Worm (Caenorhabditis elegans): Measurements from ENCODE around the gene sdf-9.

Gene sdf-9

DNA sequence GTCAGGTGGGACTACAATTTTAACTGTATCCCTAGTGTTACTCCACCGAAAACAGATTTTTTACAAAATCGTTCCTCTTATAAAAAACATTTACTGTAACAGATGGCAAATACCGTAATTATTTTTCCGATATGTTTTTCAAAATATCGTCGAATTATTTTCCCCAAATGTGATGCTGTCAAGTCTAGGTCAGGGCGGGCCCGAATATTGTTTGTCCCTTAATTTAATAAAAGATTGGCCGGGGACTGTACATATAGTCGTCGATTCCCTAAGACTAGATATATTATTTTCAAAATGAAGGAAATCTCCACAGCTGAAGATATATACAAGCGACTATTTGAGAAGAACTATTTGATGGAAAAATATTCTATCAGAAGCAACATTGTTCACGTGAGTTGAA, at the start of gene sdf-9:
Gene sdf-9 (plus strand): TSS at position 301 of the 400 bp plus-strand sequence.
- TF ChIP-seq hmg-4 (GFP tag; optimal IDR thresholded peaks at IDR 0.05) (no peak), hnd-1 (tag; optimal IDR thresholded peaks at IDR 0.05) (no peak), sea-1 (GFP tag; conservative IDR thresholded peaks at IDR 0.05) (no peak), ceh-36 (tag; optimal IDR thresholded peaks at IDR 0.05) (no peak)

- TF ChIP-seq tbx-37 (GFP tag; conservative IDR thresholded peaks at IDR 0.05) = no peak
Observed at ce11 chrV:20749098-20749497, 48.9 kb upstream of the sdf-9 start.

DNA sequence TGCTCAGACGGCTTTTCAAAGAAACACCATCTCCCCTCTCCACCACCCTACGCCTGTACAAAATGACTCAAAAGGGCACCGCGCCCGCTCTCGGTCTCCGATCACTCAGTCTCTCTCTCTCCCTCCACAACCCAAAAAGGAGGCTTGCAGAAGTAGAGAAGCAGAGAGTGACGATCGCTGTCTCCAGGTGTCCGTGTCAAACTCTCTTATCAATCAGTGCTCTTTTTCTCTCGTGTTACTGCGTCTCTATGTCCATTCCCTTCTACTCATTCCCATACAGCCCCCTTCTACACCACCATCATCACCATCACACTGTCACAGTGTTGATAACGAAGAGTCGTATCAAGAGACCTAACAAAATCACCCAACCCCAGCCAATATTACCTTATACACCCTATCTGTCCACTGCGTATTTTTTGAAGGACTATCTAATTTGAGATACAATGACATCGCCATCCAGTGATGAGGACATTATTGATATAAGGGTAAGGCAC, 45.4 kb upstream of the sdf-9 start, which contains the start of gene pha-4:
Gene pha-4 (plus strand): TSS at position 444 of the 494 bp plus-strand sequence.
- TF ChIP-seq tbx-11 (GFP tag; IDR thresholded peaks at IDR 0.05) (no peak), ceh-13 (GFP tag; optimal IDR thresholded peaks at IDR 0.05) (no peak), tbx-37 (GFP tag; conservative IDR thresholded peaks at IDR 0.05) (no peak), B0310.2 (tag; optimal IDR thresholded peaks at IDR 0.05) (no peak), ceh-36 (tag; optimal IDR thresholded peaks at IDR 0.05) (no peak), ets-7 (tag; optimal IDR thresholded peaks at IDR 0.05) (no peak), scrt-1 (GFP tag; IDR thresholded peaks at IDR 0.05) (no peak), sea-1 (GFP tag; conservative IDR thresholded peaks at IDR 0.05) (no peak), F13C5.2 (tag; optimal IDR thresholded peaks at IDR 0.05) (no peak), flt-1 (GFP tag; IDR thresholded peaks at IDR 0.05) (no peak), hmg-4 (GFP tag; optimal IDR thresholded peaks at IDR 0.05) (no peak), aly-1 (tag; optimal IDR thresholded peaks at IDR 0.05) (no peak)

- TF ChIP-seq F13C5.2 (tag; optimal IDR thresholded peaks at IDR 0.05) = no peak
- no peak for TF ChIP-seq hmg-4 (GFP tag; optimal IDR thresholded peaks at IDR 0.05)
- no peak for TF ChIP-seq tbx-37 (GFP tag; conservative IDR thresholded peaks at IDR 0.05)
Observed at ce11 chrV:20753838-20754503, 44.0 kb upstream of the sdf-9 start.

- TF ChIP-seq tra-4 (tag; optimal IDR thresholded peaks at IDR 0.05) (no peak), ceh-36 (tag; optimal IDR thresholded peaks at IDR 0.05) (no peak), scrt-1 (GFP tag; IDR thresholded peaks at IDR 0.05) (no peak), tbx-11 (GFP tag; IDR thresholded peaks at IDR 0.05) (no peak)
Observed at ce11 chrV:20755494-20755893, 42.5 kb upstream of the sdf-9 start.

DNA sequence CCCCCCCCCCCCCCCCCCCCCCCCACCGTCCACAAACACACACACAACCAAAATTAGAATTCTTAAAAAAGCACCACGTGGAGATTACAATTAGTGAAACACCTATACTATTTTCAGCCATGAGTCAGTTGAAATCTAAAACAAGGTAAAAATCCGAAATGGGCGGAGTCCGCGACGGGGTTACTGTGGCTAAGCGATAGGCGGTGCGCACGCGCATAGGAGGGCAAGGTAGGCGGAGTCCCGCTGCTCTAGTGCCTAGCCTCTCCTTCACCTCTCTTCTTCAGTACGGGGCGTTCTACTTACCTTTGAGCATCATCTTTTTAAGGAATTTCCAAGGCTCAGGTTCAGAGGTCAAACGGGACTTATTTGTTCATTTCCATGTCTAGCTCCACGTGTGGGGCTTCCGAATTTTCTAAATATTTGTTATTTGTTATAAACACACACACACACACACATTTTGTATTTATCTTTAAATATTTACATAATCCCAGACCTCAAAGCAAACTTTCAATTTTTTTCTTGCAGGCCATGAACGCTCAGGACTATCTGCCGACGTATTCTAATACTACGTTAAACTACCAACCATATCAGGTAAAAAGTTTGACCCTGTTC, 41.5 kb upstream of the sdf-9 start:
- TF ChIP-seq flt-1 (GFP tag; IDR thresholded peaks at IDR 0.05) (no peak), sea-1 (GFP tag; conservative IDR thresholded peaks at IDR 0.05) (no peak), ceh-36 (tag; optimal IDR thresholded peaks at IDR 0.05) (no peak), hmbx-1 (tag; optimal IDR thresholded peaks at IDR 0.05) (no peak), aly-1 (tag; optimal IDR thresholded peaks at IDR 0.05) (no peak), scrt-1 (GFP tag; IDR thresholded peaks at IDR 0.05) (no peak)

DNA sequence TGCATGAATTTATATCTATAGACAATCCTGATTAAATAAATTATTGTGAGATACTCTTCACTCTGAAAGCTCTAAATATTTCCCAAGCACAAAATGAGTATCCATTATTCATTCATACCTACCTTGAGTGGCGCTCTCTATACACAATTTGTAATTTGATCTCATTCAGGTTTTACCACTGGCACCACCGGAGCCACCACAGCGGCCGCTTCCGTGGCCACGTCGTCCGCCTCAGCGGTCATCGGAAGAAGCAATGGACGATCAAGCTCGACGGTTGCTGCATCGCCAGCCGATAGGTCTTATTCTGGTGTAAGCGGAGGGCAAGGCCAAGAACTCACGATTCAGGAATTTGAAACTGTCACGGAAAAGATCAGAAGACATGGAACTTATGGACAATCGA, 40.8 kb upstream of the sdf-9 start:
- TF ChIP-seq F13C5.2 (tag; optimal IDR thresholded peaks at IDR 0.05) (no peak), sea-1 (GFP tag; conservative IDR thresholded peaks at IDR 0.05) (no peak), ets-7 (tag; optimal IDR thresholded peaks at IDR 0.05) (no peak), aly-1 (tag; optimal IDR thresholded peaks at IDR 0.05) (no peak), ceh-36 (tag; optimal IDR thresholded peaks at IDR 0.05) (no peak), scrt-1 (GFP tag; IDR thresholded peaks at IDR 0.05) (no peak), pes-1 (GFP tag; IDR thresholded peaks at IDR 0.05) (no peak), ama-1 (optimal IDR thresholded peaks at IDR 0.05) (no peak), hnd-1 (tag; optimal IDR thresholded peaks at IDR 0.05) (no peak), hmbx-1 (tag; optimal IDR thresholded peaks at IDR 0.05) (no peak), tra-4 (tag; optimal IDR thresholded peaks at IDR 0.05) (no peak)

ce11 chrV:20758106-20758505, 39.9 kb upstream of the sdf-9 start:
- TF ChIP-seq pes-1 (GFP tag; IDR thresholded peaks at IDR 0.05) (no peak), aly-1 (tag; optimal IDR thresholded peaks at IDR 0.05) (no peak), hmg-4 (GFP tag; optimal IDR thresholded peaks at IDR 0.05) (no peak), F13C5.2 (tag; optimal IDR thresholded peaks at IDR 0.05) (no peak), B0310.2 (tag; optimal IDR thresholded peaks at IDR 0.05) (no peak), hnd-1 (tag; optimal IDR thresholded peaks at IDR 0.05) (no peak), sea-1 (GFP tag; conservative IDR thresholded peaks at IDR 0.05) (no peak), tra-4 (tag; optimal IDR thresholded peaks at IDR 0.05) (no peak), tbx-37 (GFP tag; conservative IDR thresholded peaks at IDR 0.05) (no peak), hmbx-1 (tag; optimal IDR thresholded peaks at IDR 0.05) (no peak), scrt-1 (GFP tag; IDR thresholded peaks at IDR 0.05) (no peak), flt-1 (GFP tag; IDR thresholded peaks at IDR 0.05) (no peak), tbx-11 (GFP tag; IDR thresholded peaks at IDR 0.05) (no peak), ama-1 (optimal IDR thresholded peaks at IDR 0.05) (no peak), ceh-13 (GFP tag; optimal IDR thresholded peaks at IDR 0.05) (no peak), ets-7 (tag; optimal IDR thresholded peaks at IDR 0.05) (no peak), ceh-36 (tag; optimal IDR thresholded peaks at IDR 0.05) (no peak)

Measured in whole organism, early embryonic.